Fruit fly (Drosophila melanogaster) whole organism, adult: ENCODE measurements around the gene shd.

Experiments used
- CG11617 ChIP-seq: fragments of 200-800 bp; sonication (Bioruptor generic); optimal IDR thresholded peaks from 2 replicates; lab custom pipeline; 2017; ENCODE audit warnings: mild to moderate bottlenecking, missing biosample characterization, missing genetic modification reagents, missing genetic modification characterization
- CG12768 ChIP-seq: fragments of 200-800 bp; sonication (Bioruptor generic); optimal IDR thresholded peaks from 2 replicates; lab custom pipeline; 2017; ENCODE audit warnings: missing biosample characterization, missing genetic modification characterization, mild to moderate bottlenecking, moderate library complexity, missing genetic modification reagents
- CG14711 ChIP-seq: fragments of 200-800 bp; sonication (Bioruptor generic); optimal IDR thresholded peaks from 2 replicates; lab custom pipeline; 2018; ENCODE audit warnings: missing biosample characterization, mild to moderate bottlenecking, missing genetic modification characterization, moderate library complexity
- CG1620 ChIP-seq: fragments of 200-800 bp; sonication (Bioruptor generic); optimal IDR thresholded peaks from 2 replicates; lab custom pipeline; 2016; ENCODE audit warnings: missing biosample characterization, missing genetic modification characterization
- CG33017 ChIP-seq: fragments of 200-800 bp; sonication (Bioruptor generic); optimal IDR thresholded peaks from 2 replicates; lab custom pipeline; 2018; ENCODE audit warnings: missing biosample characterization, mild to moderate bottlenecking, missing genetic modification characterization, moderate library complexity
- CG5204 ChIP-seq: fragments of 200-800 bp; sonication (Bioruptor generic); optimal IDR thresholded peaks from 2 replicates; lab custom pipeline; 2016; ENCODE audit warnings: missing biosample characterization, missing genetic modification characterization
- CG7045 ChIP-seq: fragments of 200-800 bp; sonication (Bioruptor generic); optimal IDR thresholded peaks from 2 replicates; lab custom pipeline; 2017; ENCODE audit warnings: missing biosample characterization, mild to moderate bottlenecking, missing genetic modification characterization
- CG7101 ChIP-seq: fragments of 200-800 bp; sonication (Bioruptor generic); optimal IDR thresholded peaks from 2 replicates; lab custom pipeline; 2018; ENCODE audit warnings: missing biosample characterization, mild to moderate bottlenecking, missing genetic modification characterization, moderate library complexity
- Clk ChIP-seq: fragments of 200-800 bp; sonication (Bioruptor generic); optimal IDR thresholded peaks from 2 replicates; lab custom pipeline; 2017; ENCODE audit warnings: missing biosample characterization, missing genetic modification characterization
- Crg-1 ChIP-seq: fragments of 200-800 bp; sonication (Bioruptor generic); optimal IDR thresholded peaks from 2 replicates; lab custom pipeline; 2016; ENCODE audit warnings: missing biosample characterization, missing genetic modification characterization
- Hr96 ChIP-seq: fragments of 200-800 bp; sonication (Bioruptor generic); optimal IDR thresholded peaks from 2 replicates; lab custom pipeline; 2016; ENCODE audit warnings: missing biosample characterization, missing genetic modification characterization
- Mnt ChIP-seq: fragments of 200-800 bp; sonication (Bioruptor generic); optimal IDR thresholded peaks from 2 replicates; lab custom pipeline; 2016; ENCODE audit warnings: missing biosample characterization, mild to moderate bottlenecking, missing genetic modification characterization
- bab1 ChIP-seq: fragments of 200-800 bp; sonication (Bioruptor generic); optimal IDR thresholded peaks from 3 replicates; lab custom pipeline; 2019; ENCODE audit warnings: missing biosample characterization, mild to moderate bottlenecking, missing genetic modification characterization, moderate library complexity
- cic ChIP-seq: fragments of 200-800 bp; sonication (Bioruptor generic); optimal IDR thresholded peaks from 2 replicates; lab custom pipeline; 2017; ENCODE audit warnings: missing biosample characterization, mild to moderate bottlenecking, missing genetic modification characterization, moderate library complexity
- cnc ChIP-seq, 2 experiments: fragments of >200 bp; optimal IDR thresholded peaks; 2 replicates each; lab custom pipeline; 2017
- kay ChIP-seq: fragments of 200-800 bp; sonication (Bioruptor generic); peaks from one replicate; lab custom pipeline; 2016; ENCODE audit warnings: missing biosample characterization, missing genetic modification characterization, borderline replicate concordance
- ovo ChIP-seq: fragments of 200-800 bp; sonication (Bioruptor generic); optimal IDR thresholded peaks from 2 replicates; lab custom pipeline; 2016; ENCODE audit warnings: missing biosample characterization, missing genetic modification characterization
- pad ChIP-seq: fragments of 200-800 bp; sonication (Bioruptor generic); optimal IDR thresholded peaks from 3 replicates; lab custom pipeline; 2017; ENCODE audit warnings: missing biosample characterization, missing genetic modification characterization, mild to moderate bottlenecking, moderate library complexity, missing genetic modification reagents
- tj ChIP-seq: fragments of 200-800 bp; sonication (Bioruptor generic); optimal IDR thresholded peaks from 3 replicates; lab custom pipeline; 2017; ENCODE audit warnings: missing biosample characterization, mild to moderate bottlenecking, missing genetic modification characterization, moderate library complexity
- toe ChIP-seq: fragments of 200-800 bp; sonication (Bioruptor generic); optimal IDR thresholded peaks from 2 replicates; lab custom pipeline; 2016; ENCODE audit warnings: missing biosample characterization, missing genetic modification characterization

Gene shd

DNA sequence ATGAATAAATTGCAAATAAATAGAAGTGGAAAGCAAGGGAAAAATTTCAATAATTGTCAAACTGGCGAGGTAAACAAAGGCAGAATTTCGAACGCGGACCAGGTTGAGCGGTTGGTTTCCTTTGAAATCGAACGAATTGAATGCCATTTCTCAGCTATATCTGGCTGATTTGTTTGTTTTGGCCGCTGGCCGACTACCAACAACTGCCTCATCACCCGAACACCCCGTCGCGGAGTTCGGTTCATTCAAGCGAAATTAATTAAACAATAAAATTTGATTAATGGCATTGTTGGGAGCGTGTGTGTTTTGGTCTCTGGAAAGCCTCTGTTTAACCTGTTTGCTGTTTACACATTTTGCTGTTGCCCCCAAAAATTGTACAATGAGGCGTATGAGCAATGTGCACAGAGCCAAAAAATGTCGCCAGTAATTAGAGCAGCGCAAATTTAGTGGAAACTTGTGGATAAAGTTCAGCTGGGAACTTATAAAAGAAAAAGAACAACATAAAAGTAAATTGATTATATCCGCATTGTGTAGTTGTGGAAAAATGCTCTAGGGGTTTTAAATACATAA, 43.3 kb downstream of the shd start:
- TF ChIP-seq cic (GFP tag; lab: Kevin White, UChicago) (no peak), CG12768 (GFP tag; lab: Kevin White, UChicago) (no peak), kay (GFP tag; lab: Kevin White, UChicago) (no peak), CG1620 (GFP tag; lab: Kevin White, UChicago) (no peak), CG7101 (tag; lab: Kevin White, UChicago) (no peak), Crg-1 (GFP tag; lab: Kevin White, UChicago) (no peak), CG33017 (no peak), tj (GFP tag; lab: Kevin White, UChicago) (no peak), bab1 (no peak), CG14711 (tag; lab: Kevin White, UChicago) (no peak), toe (GFP tag; lab: Kevin White, UChicago) (no peak), Hr96 (GFP tag; lab: Kevin White, UChicago) (no peak), CG7045 (no peak), Clk (no peak), CG5204 (GFP tag; lab: Kevin White, UChicago) (no peak), pad (GFP tag; lab: Kevin White, UChicago) (no peak), ovo (no peak), cnc (optimal IDR thresholded peaks at IDR 0.05; lab: Kevin White, UChicago) (no peak), Mnt (GFP tag; lab: Kevin White, UChicago) (no peak)

DNA sequence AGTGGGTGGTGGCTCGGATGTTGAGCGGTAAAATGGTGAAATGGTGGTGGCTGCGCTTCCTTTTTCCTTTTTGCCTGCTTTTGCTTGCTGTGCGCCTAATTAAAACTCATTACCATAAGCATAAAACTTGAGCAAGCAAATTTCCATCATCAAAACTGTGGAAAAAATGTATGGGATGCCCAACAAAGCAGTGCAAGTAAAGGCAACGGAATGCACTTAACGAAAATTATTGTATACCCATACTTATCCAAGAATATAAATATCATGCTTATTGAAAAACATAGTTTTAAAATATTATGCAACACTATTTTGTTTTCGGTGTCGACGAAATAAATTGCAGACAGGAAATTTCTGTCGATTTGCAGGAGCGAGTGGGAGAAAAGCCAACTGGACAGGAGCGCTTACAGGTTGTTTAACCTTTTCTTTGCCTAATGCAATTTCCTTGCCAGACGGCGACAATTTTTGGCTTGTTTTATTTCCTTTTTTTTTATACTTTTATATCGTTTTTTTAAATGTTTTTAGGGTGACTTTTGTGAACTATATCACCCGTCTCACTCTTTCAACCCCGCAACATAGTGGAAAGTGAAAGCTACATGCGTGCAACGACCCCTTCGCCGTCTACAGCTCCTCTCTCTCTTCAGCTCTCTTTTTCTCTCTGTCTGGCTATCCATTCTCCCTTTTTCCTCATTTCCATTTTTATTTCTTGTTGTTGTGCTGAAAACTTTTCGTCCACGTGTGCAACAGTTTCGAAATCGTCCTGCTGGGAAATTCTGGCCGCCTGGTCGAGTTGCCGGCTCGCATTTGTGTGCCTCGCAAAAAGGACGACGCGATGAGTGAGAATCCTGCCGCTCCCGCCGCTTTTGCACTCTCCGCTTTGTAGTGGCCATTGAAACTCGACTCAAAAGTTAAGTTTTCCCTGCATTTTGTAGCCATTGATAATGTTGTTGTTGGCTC, 46.0 kb downstream of the shd start:
- TF ChIP-seq CG1620 (GFP tag; lab: Kevin White, UChicago) = no peak

DNA sequence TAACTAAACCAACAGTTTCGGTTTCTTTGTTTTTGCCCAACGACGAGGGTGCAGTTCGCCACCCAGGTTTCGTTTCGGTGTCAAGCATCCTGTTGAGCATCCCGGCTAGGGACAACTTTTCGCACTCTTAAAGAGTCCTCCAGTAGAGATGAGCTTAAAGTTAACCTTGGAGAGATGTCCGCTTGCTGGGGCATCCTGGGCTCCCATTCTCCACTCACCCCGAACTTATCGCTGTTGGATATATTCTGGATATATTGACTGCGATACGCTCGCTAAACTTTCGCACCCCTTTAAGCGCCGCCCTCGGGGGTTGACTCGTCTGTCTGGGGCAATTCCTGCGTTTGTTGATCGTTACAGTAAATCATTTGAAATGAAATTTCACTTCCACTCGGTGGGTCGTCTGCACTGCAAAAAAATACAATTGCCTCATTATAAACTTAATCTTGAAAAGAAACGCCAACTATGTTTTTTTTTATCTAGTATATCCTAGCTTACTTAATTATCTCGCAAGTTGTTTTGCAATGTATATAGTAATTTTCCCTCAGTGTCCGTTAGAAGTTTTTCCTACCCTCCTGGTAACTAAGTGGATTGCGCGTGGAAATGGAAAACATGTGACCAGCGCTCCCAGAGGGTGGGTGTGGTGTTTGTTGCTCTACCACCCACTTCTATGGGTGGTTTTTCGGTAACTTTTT, 47.5 kb downstream of the shd start:
- TF ChIP-seq Clk (no peak), CG11617 (GFP tag; lab: Kevin White, UChicago) (no peak), cic (GFP tag; lab: Kevin White, UChicago) (no peak), pad (GFP tag; lab: Kevin White, UChicago) (no peak), CG14711 (tag; lab: Kevin White, UChicago) (no peak), CG1620 (GFP tag; lab: Kevin White, UChicago) (no peak), Hr96 (GFP tag; lab: Kevin White, UChicago) (no peak), cnc (optimal IDR thresholded peaks at IDR 0.05; lab: Kevin White, UChicago) (no peak), CG12768 (GFP tag; lab: Kevin White, UChicago) (no peak), Crg-1 (GFP tag; lab: Kevin White, UChicago) (no peak)

DNA sequence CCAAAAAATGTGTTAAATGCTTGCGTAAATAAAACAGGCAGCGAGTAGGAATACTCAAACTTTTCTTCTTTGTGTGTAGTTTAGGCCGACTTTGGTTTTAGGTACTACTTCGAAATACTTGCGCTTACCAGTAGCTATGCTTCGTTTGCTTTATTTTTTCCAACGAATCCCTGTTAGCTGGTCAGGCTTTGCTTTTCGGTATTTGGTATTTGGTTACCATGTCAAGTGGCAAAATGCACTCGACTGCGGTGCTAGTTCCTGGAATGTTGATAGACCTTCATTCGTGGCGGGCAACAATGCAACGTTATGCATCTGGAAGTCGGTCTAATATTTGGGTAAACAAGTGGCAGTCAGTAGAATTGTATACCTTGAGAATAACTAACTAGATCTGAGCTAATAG, 49.5 kb downstream of the shd start:
- TF ChIP-seq kay (GFP tag; lab: Kevin White, UChicago) (no peak), CG12768 (GFP tag; lab: Kevin White, UChicago) (no peak), Hr96 (GFP tag; lab: Kevin White, UChicago) (no peak), bab1 (no peak), toe (GFP tag; lab: Kevin White, UChicago) (no peak), cic (GFP tag; lab: Kevin White, UChicago) (no peak), CG14711 (tag; lab: Kevin White, UChicago) (no peak), pad (GFP tag; lab: Kevin White, UChicago) (no peak), CG1620 (GFP tag; lab: Kevin White, UChicago) (no peak), CG11617 (GFP tag; lab: Kevin White, UChicago) (no peak), CG33017 (no peak), tj (GFP tag; lab: Kevin White, UChicago) (no peak), Mnt (GFP tag; lab: Kevin White, UChicago) (no peak), Crg-1 (GFP tag; lab: Kevin White, UChicago) (no peak), cnc (optimal IDR thresholded peaks at IDR 0.05; lab: Kevin White, UChicago) (no peak), Clk (no peak)

DNA sequence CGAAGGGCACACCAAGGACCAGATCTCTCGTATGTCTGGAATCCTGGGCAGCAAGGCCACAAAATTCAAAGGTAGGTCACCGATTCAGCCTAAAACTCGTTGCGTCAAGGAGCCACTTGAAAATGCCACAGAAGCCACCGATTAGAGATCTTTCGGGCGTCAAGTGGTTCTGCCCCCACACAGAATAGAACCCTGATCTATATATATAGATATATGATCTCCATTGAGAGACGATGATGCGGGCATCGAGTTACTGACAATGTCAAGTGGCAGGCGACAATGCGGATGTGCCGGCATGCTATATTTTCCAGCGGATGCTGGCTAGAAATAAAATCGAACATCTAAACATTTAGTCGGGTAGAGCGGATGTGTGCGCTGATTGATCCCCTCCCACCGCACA, 50.1 kb downstream of the shd start:
- TF ChIP-seq CG12768 (GFP tag; lab: Kevin White, UChicago) (no peak), CG7045 (no peak), Crg-1 (GFP tag; lab: Kevin White, UChicago) (no peak), CG11617 (GFP tag; lab: Kevin White, UChicago) (no peak), toe (GFP tag; lab: Kevin White, UChicago) (no peak), ovo (no peak), CG1620 (GFP tag; lab: Kevin White, UChicago) (no peak), kay (GFP tag; lab: Kevin White, UChicago) (no peak), Clk (no peak), Mnt (GFP tag; lab: Kevin White, UChicago) (no peak), CG5204 (GFP tag; lab: Kevin White, UChicago) (no peak), pad (GFP tag; lab: Kevin White, UChicago) (no peak), bab1 (no peak), CG33017 (no peak), tj (GFP tag; lab: Kevin White, UChicago) (no peak), CG14711 (tag; lab: Kevin White, UChicago) (no peak), cnc (optimal IDR thresholded peaks at IDR 0.05; lab: Kevin White, UChicago) (no peak)
